Worm (Caenorhabditis elegans) whole organism, L1 larva: Measurements from ENCODE around the gene T15B7.8.

Experiments
- dsc-1 ChIP-seq: sonication (generic microtip); optimal IDR thresholded peaks from 2 replicates; lab custom pipeline; 2016; ENCODE audit warnings: mild to moderate bottlenecking, missing genetic modification characterization, missing compliant biosample characterization
- efl-1 ChIP-seq, 4 experiments: fragments of 150-350 bp; optimal IDR thresholded peaks in 3 of 4; peaks in 1 of 4; 1 replicate in 1 of 4; 2 replicates in 3 of 4; lab custom pipeline; 2014; ENCODE audit warnings: missing biosample characterization in 2 of 4, missing genetic modification characterization in 2 of 4, missing genetic modification reagents in 2 of 4
- lin-14 ChIP-seq: fragments of 200-800 bp; sonication (Bioruptor generic); optimal IDR thresholded peaks from 2 replicates; lab custom pipeline; 2018; ENCODE audit warnings: mild to moderate bottlenecking, missing genetic modification characterization, moderate library complexity, missing compliant biosample characterization
- nhr-28 ChIP-seq: fragments of 150-350 bp; optimal IDR thresholded peaks from 2 replicates; lab custom pipeline; 2014; ENCODE audit warnings: missing biosample characterization, missing genetic modification characterization
- rnt-1 ChIP-seq: sonication (generic microtip); optimal IDR thresholded peaks from 2 replicates; lab custom pipeline; 2016; ENCODE audit warnings: mild to moderate bottlenecking, missing genetic modification characterization, moderate library complexity, missing compliant biosample characterization
- ztf-4 ChIP-seq: fragments of 150-350 bp; optimal IDR thresholded peaks from 2 replicates; lab custom pipeline; 2014; ENCODE audit warnings: missing biosample characterization, missing genetic modification characterization

The T15B7.8 gene

DNA sequence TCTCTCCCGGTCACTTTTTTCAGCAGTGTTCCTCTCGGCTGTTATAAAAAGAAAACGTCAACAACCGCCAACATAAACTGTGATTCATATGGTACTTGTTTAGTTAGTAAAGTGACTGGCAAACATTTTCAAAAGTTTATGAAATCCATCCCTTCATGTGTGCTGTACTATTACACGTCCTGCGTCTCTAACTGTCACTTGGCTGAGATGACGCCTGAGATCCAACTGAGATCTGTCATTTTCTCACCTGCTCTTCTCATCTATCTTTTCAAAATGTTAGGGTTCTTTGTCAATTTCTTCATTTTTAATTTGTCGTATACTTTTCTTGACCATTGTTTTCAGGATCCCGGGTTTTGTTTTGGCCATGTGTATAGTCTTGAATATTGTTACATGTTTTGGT is 53.1 kb downstream of the T15B7.8 start:
- no peak for TF ChIP-seq nhr-28 (tag; lab: Kevin White, UChicago)
- peak; percentile 23 for TF ChIP-seq rnt-1 (tag; lab: Kevin White, UChicago)
- TF ChIP-seq, all 84 proteins: peak for 1

DNA sequence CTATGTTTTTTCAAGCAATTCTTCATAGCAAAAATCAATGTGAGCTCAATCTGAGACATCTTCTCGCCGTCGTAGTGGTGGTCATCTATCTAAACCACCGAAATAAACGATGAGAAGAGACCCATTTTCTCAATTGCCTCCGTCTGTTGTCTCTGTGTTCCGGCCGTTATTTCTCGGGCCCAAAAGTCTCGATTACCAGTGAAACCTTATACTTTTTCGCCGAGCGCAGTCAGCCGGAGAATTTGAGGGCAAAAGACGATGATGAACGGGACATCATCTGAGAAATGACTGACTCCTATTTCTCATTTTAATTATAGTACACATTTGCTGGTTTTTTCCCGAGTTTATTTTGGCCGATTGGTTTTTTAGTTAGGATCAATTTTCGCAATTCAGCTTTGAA is 54.2 kb downstream of the T15B7.8 start:
- TF ChIP-seq lin-14 (GFP tag; lab: Kevin White, UChicago) (peak; percentile 4), dsc-1 (peak; percentile 2), ztf-4 (tag; lab: Kevin White, UChicago) (no peak), efl-1 (optimal IDR thresholded peaks at IDR 0.05; lab: Kevin White, UChicago) (no peak), efl-1 (GFP tag; optimal IDR thresholded peaks at IDR 0.05 in 1 of 2; lab: Kevin White, UChicago) (peak in 1 of 2 experiments; percentile 77)
